Worm (Caenorhabditis elegans) whole organism, mixed stage, embryonic: ENCODE measurements around the gene Y38C1AA.19.

ENCODE experiments used
- elt-3 ChIP-seq: fragments of 150-350 bp; optimal IDR thresholded peaks from 2 replicates; lab custom pipeline; 2014; ENCODE audit warnings: missing biosample characterization, missing genetic modification characterization
- ham-2 ChIP-seq: fragments of 200-800 bp; sonication (Bioruptor generic); optimal IDR thresholded peaks from 2 replicates; lab custom pipeline; 2018; ENCODE audit warnings: mild to moderate bottlenecking, missing genetic modification characterization, missing compliant biosample characterization

- TF ChIP-seq elt-3 (tag; lab: Kevin White, UChicago) (no peak), ham-2 (no peak)
Measured at ce11 chrIV:164777-165176, 4.8 kb downstream of the Y38C1AA.19 start, which contains the start of gene cutl-24.
